Worm (Caenorhabditis elegans) whole organism, young adult: Measurements from ENCODE around the gene C48B4.9.

Experiments used
- B0261.1 ChIP-seq: sonication (generic microtip); optimal IDR thresholded peaks from 2 replicates; lab custom pipeline; 2016; ENCODE audit warnings: mild to moderate bottlenecking, missing genetic modification characterization, moderate library complexity, missing compliant biosample characterization
- akir-1 ChIP-seq: fragments of 200-800 bp; sonication (Bioruptor generic); optimal IDR thresholded peaks from 2 replicates; lab custom pipeline; 2018; ENCODE audit warnings: mild to moderate bottlenecking, missing genetic modification characterization, moderate library complexity, missing compliant biosample characterization
- aptf-3 ChIP-seq: fragments of 200-800 bp; sonication (Bioruptor generic); IDR thresholded peaks from 2 replicates; pipeline ENCODE4 v1.3.6; 2022; ENCODE audit warnings: missing genetic modification characterization, missing compliant biosample characterization
- dpff-1 ChIP-seq: sonication (generic microtip); optimal IDR thresholded peaks from 2 replicates; lab custom pipeline; 2017; ENCODE audit warnings: mild to moderate bottlenecking, missing genetic modification characterization, missing compliant biosample characterization
- egl-18 ChIP-seq: fragments of 200-800 bp; sonication (Bioruptor generic); IDR thresholded peaks from 2 replicates; pipeline ENCODE4 v1.3.6; 2022; ENCODE audit warnings: missing genetic modification reagents, missing genetic modification characterization, missing compliant biosample characterization
- hmg-1.2 ChIP-seq: fragments of 200-800 bp; sonication (Bioruptor generic); IDR thresholded peaks from 2 replicates; pipeline ENCODE4 v1.3.6; 2022; ENCODE audit warnings: missing genetic modification reagents, missing genetic modification characterization, missing compliant biosample characterization
- nhr-120 ChIP-seq: fragments of 200-800 bp; sonication (Bioruptor generic); IDR thresholded peaks from 2 replicates; pipeline ENCODE4 v1.3.6; 2022; ENCODE audit warnings: missing genetic modification characterization, missing compliant biosample characterization
- pha-4 ChIP-seq: fragments of 150-350 bp; sonication (generic microtip); optimal IDR thresholded peaks from 2 replicates; lab custom pipeline; 2014; ENCODE audit warnings: missing biosample characterization, missing genetic modification reagents, missing genetic modification characterization
- snpc-4 ChIP-seq, 5 experiments: fragments of 150-350 bp in 1 of 5; sonication (generic microtip) in 4 of 5; optimal IDR thresholded peaks; 2 replicates each; lab custom pipeline; 2014 to 2018; ENCODE audit warnings: missing genetic modification characterization in 5 of 5, missing biosample characterization in 3 of 5, antibody characterized with exemption in 2 of 5, mild to moderate bottlenecking in 2 of 5, missing compliant biosample characterization in 2 of 5, missing genotype in 2 of 5, moderate library complexity in 2 of 5, missing genetic modification reagents in 1 of 5

- TF ChIP-seq hmg-1.2 (GFP tag; lab: Robert Waterston, UW) (no peak), snpc-4 (GFP tag; optimal IDR thresholded peaks at IDR 0.05; lab: Kevin White, UChicago) (no peak), snpc-4 (tag; optimal IDR thresholded peaks at IDR 0.05; lab: Kevin White, UChicago) (no peak), aptf-3 (GFP tag; lab: Robert Waterston, UW) (no peak), egl-18 (GFP tag; lab: Robert Waterston, UW) (no peak), pha-4 (tag; lab: Kevin White, UChicago) (no peak), nhr-120 (no peak), B0261.1 (tag; lab: Kevin White, UChicago) (no peak), akir-1 (GFP tag; lab: Kevin White, UChicago) (no peak), dpff-1 (tag; lab: Kevin White, UChicago) (no peak)
Observed at ce11 chrIII:9580039-9580891, 17.1 kb upstream of the C48B4.9 start, which contains the start of gene ced-7.
